Worm (Caenorhabditis elegans): ENCODE results near the gene zipt-7.1.

Gene zipt-7.1

ce11 chrIV:17249691-17250181, 38.2 kb downstream of the zipt-7.1 start, which contains the start of gene eelo-2 (continued):
- peak; percentile 96 for TF ChIP-seq nhr-25 (tag; optimal IDR thresholded peaks at IDR 0.05; ENCODE audit: borderline replicate concordance, insufficient read depth)
- no peak for TF ChIP-seq sdz-12 (GFP tag; optimal IDR thresholded peaks at IDR 0.05)
- peak; percentile 73 for TF ChIP-seq zip-2 (tag; optimal IDR thresholded peaks at IDR 0.05)
- peak; percentile 75 for TF ChIP-seq ceh-32 (tag; optimal IDR thresholded peaks at IDR 0.05; ENCODE audit: poor library complexity)

- TF ChIP-seq ceh-82 (tag; optimal IDR thresholded peaks at IDR 0.05) (no peak), unc-62 (GFP tag; optimal IDR thresholded peaks at IDR 0.05 in 1 of 2) (peak in 1 of 2 experiments; percentile 95), unc-62 (tag; optimal IDR thresholded peaks at IDR 0.05) (no peak)
These were observed 39.4 kb downstream of the zipt-7.1 start for ce11 chrIV:17248538-17248937.

DNA sequence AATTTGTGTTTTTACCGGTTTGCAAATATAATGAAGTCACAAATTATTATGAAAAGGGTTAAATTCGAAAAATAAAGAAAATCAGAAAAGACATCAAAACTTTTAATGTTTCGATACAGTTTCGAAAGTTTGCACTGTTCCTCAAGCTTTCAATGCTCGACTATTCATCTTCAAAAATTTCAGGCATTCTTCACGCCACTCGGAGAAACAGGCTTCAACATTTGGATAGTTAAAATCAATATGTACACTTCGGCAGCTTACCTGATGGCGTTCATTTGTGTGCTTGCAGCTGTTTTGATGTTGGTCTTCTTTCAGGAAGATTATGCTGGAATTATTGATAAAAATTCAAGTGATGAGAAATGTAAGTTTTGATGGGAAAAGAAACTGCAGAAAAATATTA, 40.8 kb downstream of the zipt-7.1 start:
- TF ChIP-seq snpc-1.2 (GFP tag; IDR thresholded peaks at IDR 0.05) (no peak), unc-62 (GFP tag; optimal IDR thresholded peaks at IDR 0.05 in 1 of 2) (peak in 1 of 2 experiments; percentile 46), unc-62 (tag; optimal IDR thresholded peaks at IDR 0.05) (no peak), aha-1 (tag) (peak; percentile 95)

DNA sequence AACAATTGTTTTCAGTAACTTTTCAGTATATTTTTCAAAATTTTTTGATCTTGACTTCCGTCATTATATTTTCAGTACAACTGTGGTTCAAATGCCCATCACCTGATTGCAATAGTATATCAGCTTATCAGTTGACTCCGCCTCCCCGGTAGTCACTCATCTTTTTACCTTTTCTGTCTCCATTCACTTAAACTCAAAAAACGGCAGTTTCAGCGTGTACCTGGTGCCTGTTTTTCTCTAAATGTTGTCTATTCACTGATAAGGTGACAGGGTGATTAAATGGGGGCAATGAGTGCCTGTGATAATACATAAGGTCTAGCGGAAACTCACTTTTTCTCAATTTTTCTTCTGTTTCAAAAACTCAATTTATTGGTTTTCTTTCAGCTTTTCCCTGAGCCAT, 42.7 kb downstream of the zipt-7.1 start, which contains the start of gene ZK550.2:
TSS of gene ZK550.2 (plus strand) at position 385 of the 400 bp plus-strand sequence.
- TF ChIP-seq pha-4 (GFP tag; IDR thresholded peaks at IDR 0.05) (no peak), pha-4 (tag; optimal IDR thresholded peaks at IDR 0.05) (no peak), nhr-10 (tag; optimal IDR thresholded peaks at IDR 0.05) (no peak), hlh-11 (tag; optimal IDR thresholded peaks at IDR 0.05) (peak; percentile 95), saeg-2 (GFP tag; IDR thresholded peaks at IDR 0.05) (0 out of 2 replicates have a peak, but pooled peaks have one; percentile 35), ceh-82 (tag; optimal IDR thresholded peaks at IDR 0.05) (no peak), daf-16 (GFP tag; optimal IDR thresholded peaks at IDR 0.05) (peak in 1 of 2 experiments; percentile 32), daf-16 (tag; optimal IDR thresholded peaks at IDR 0.05) (peak; percentile 95), mxl-3 (GFP tag; optimal IDR thresholded peaks at IDR 0.05) (peak; percentile 60), daf-8 (GFP tag; IDR thresholded peaks at IDR 0.05) (no peak), jun-1 (tag; optimal IDR thresholded peaks at IDR 0.05) (peak; percentile 51), tra-1 (GFP tag; IDR thresholded peaks at IDR 0.05) (peak; percentile 87), nhr-28 (tag; optimal IDR thresholded peaks at IDR 0.05) (peak; percentile 89), mdt-29 (GFP tag; IDR thresholded peaks at IDR 0.05) (0 out of 2 replicates have a peak, but pooled peaks have one; percentile 10), dmd-9 (GFP tag; IDR thresholded peaks at IDR 0.05) (no peak), rbr-2 (tag; optimal IDR thresholded peaks at IDR 0.05) (no peak), lin-1 (GFP tag; IDR thresholded peaks at IDR 0.05) (peak; percentile 96), nhr-48 (tag; optimal IDR thresholded peaks at IDR 0.05) (peak; percentile 96), ceh-32 (tag; optimal IDR thresholded peaks at IDR 0.05; ENCODE audit: poor library complexity) (no peak), hlh-30 (tag; optimal IDR thresholded peaks at IDR 0.05; ENCODE audit: insufficient read depth) (peak; percentile 74), set-16 (GFP tag; IDR thresholded peaks at IDR 0.05) (no peak), dve-1 (tag; optimal IDR thresholded peaks at IDR 0.05; ENCODE audit: insufficient read depth) (peak; percentile 90), Y48G9A.11 (GFP tag; IDR thresholded peaks at IDR 0.05) (no peak), duxl-1 (tag; optimal IDR thresholded peaks at IDR 0.05; ENCODE audit: poor library complexity) (no peak), F10B5.3 (tag; optimal IDR thresholded peaks at IDR 0.05) (no peak), egl-27 (tag; optimal IDR thresholded peaks at IDR 0.05) (no peak), mxl-2 (GFP tag; conservative IDR thresholded peaks at IDR 0.05) (no peak), pqm-1 (tag; optimal IDR thresholded peaks at IDR 0.05) (peak; percentile 100), nhr-41 (GFP tag; IDR thresholded peaks at IDR 0.05) (peak; percentile 84), dmd-8 (GFP tag; IDR thresholded peaks at IDR 0.05) (no peak), zag-1 (tag; optimal IDR thresholded peaks at IDR 0.05) (no peak), mdl-1 (tag; optimal IDR thresholded peaks at IDR 0.05) (peak in 1 of 2 experiments; percentile 33), dmd-6 (GFP tag; IDR thresholded peaks at IDR 0.05) (peak; percentile 98), D1046.2 (GFP tag; IDR thresholded peaks at IDR 0.05) (no peak), nhr-237 (tag; optimal IDR thresholded peaks at IDR 0.05) (no peak), mes-2 (tag; optimal IDR thresholded peaks at IDR 0.05; ENCODE audit: poor library complexity, severe bottlenecking) (no peak), hif-1 (tag; optimal IDR thresholded peaks at IDR 0.05) (no peak), aly-2 (tag; optimal IDR thresholded peaks at IDR 0.05) (no peak)

All from whole organism, L4 larva.